Worm (Caenorhabditis elegans): Measurements from ENCODE around the gene C47A10.16.

ce11 chrV:17783542-17783941 is 18.6 kb upstream of the C47A10.16 start, which contains the start of gene srab-12:
- TF ChIP-seq cog-1 (tag; optimal IDR thresholded peaks at IDR 0.05) (no peak), T22C8.4 (GFP tag; IDR thresholded peaks at IDR 0.05) (no peak), flt-1 (GFP tag; IDR thresholded peaks at IDR 0.05) (no peak)
